Worm (Caenorhabditis elegans): Measurements from ENCODE around the gene Y46H3D.1.

ce11 chrV:1642768-1643167 lies 469 bp downstream of the Y46H3D.1 start:
- TF ChIP-seq bed-3 (GFP tag; optimal IDR thresholded peaks at IDR 0.05) (no peak), unc-39 (tag; optimal IDR thresholded peaks at IDR 0.05) (no peak), mep-1 (tag; optimal IDR thresholded peaks at IDR 0.05) (no peak), nhr-28 (tag; optimal IDR thresholded peaks at IDR 0.05) (no peak), elt-3 (tag; optimal IDR thresholded peaks at IDR 0.05) (no peak), pha-4 (tag; optimal IDR thresholded peaks at IDR 0.05) (no peak), blmp-1 (tag; optimal IDR thresholded peaks at IDR 0.05) (no peak), mab-5 (tag; optimal IDR thresholded peaks at IDR 0.05) (no peak)
